Fruit fly (Drosophila melanogaster) whole organism, wandering third instar larva: ENCODE data around the gene ninaA.

Experiments
- CG32264 ChIP-seq: fragments of 200-800 bp; sonication (Bioruptor generic); optimal IDR thresholded peaks from 2 replicates; lab custom pipeline; 2016; ENCODE audit warnings: missing biosample characterization, missing genetic modification characterization
- Hnf4 ChIP-seq: fragments of 200-800 bp; sonication (Bioruptor generic); optimal IDR thresholded peaks from 2 replicates; lab custom pipeline; 2016; ENCODE audit warnings: missing biosample characterization, mild to moderate bottlenecking, missing genetic modification characterization
- rgr ChIP-seq: fragments of 200-800 bp; sonication (Bioruptor generic); optimal IDR thresholded peaks from 3 replicates; lab custom pipeline; 2016; ENCODE audit warnings: missing biosample characterization, mild to moderate bottlenecking, missing genetic modification characterization

- TF ChIP-seq CG32264 (GFP tag; lab: Kevin White, UChicago) (no peak), Hnf4 (GFP tag; lab: Kevin White, UChicago) (no peak), rgr (GFP tag; lab: Kevin White, UChicago) (no peak)
Measured at dm6 chr2L:887788-888187, 10.7 kb downstream of the ninaA start.
